Worm (Caenorhabditis elegans): ENCODE measurements around the gene ceh-10.

DNA sequence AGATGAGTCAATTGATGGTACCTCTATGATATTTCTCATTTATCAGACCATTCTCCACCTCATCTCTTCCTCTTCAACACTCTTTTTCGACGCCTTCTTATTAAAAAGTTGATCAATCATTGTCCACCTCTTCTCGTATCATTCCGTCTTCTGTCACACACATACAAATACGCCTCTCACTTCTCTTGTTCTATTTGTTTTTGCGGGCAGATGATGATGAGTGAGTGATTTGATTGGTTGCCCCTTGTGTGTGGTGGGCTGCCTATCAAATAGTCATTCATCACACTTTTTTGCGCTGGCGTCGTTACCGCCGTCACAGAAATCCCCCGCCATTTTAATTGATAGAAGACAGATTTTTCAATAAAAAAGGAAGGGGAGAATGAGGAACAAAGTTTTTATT, 13.8 kb downstream of the ceh-10 start:
- TF ChIP-seq nhr-11 (tag; optimal IDR thresholded peaks at IDR 0.05) (no peak), unc-86 (tag; optimal IDR thresholded peaks at IDR 0.05) (no peak), dve-1 (tag; optimal IDR thresholded peaks at IDR 0.05) (no peak), lin-11 (tag; optimal IDR thresholded peaks at IDR 0.05) (no peak), pha-4 (tag; optimal IDR thresholded peaks at IDR 0.05) (no peak), hlh-6 (tag; optimal IDR thresholded peaks at IDR 0.05) (no peak), ama-1 (optimal IDR thresholded peaks at IDR 0.05) (no peak), nfya-1 (tag; optimal IDR thresholded peaks at IDR 0.05) (peak; percentile 57), hlh-30 (tag; optimal IDR thresholded peaks at IDR 0.05; ENCODE audit: insufficient read depth) (no peak)

Data from whole organism, late embryonic.